Fruit fly (Drosophila melanogaster) whole organism, embryonic: ENCODE data around the gene Desi.

ENCODE experiments used
- Adf1 ChIP-seq: fragments of 200-800 bp; sonication (Bioruptor generic); IDR thresholded peaks from 2 replicates; pipeline ENCODE4 v1.3.6; 2022; ENCODE audit warnings: missing biosample characterization, missing genetic modification characterization
- BEAF-32 ChIP-seq: fragments of 200-800 bp; sonication (Bioruptor generic); optimal IDR thresholded peaks from 3 replicates; lab custom pipeline; 2017; ENCODE audit warnings: missing biosample characterization, missing genetic modification characterization, mild to moderate bottlenecking, moderate library complexity, missing genetic modification reagents
- CG10267 ChIP-seq: fragments of 200-800 bp; sonication (Bioruptor generic); optimal IDR thresholded peaks from 2 replicates; lab custom pipeline; 2018; ENCODE audit warnings: missing biosample characterization, mild to moderate bottlenecking, missing genetic modification characterization, moderate library complexity
- CG10274 ChIP-seq: fragments of 200-800 bp; sonication (Bioruptor generic); optimal IDR thresholded peaks from 3 replicates; lab custom pipeline; 2017; ENCODE audit warnings: missing biosample characterization, mild to moderate bottlenecking, missing genetic modification characterization
- CG10979 ChIP-seq: fragments of 200-800 bp; sonication (Bioruptor generic); optimal IDR thresholded peaks from 2 replicates; lab custom pipeline; 2018; ENCODE audit warnings: missing biosample characterization, mild to moderate bottlenecking, missing genetic modification characterization, moderate library complexity
- CG11504 ChIP-seq: fragments of 200-800 bp; sonication (Bioruptor generic); optimal IDR thresholded peaks from 3 replicates; lab custom pipeline; 2019; ENCODE audit warnings: missing biosample characterization, mild to moderate bottlenecking, missing genetic modification characterization, moderate library complexity
- CG11695 ChIP-seq: fragments of 200-800 bp; sonication (Bioruptor generic); IDR thresholded peaks from 3 replicates; pipeline ENCODE4 v1.3.6; 2022; ENCODE audit warnings: missing biosample characterization, missing genetic modification characterization
- CG12219 ChIP-seq: fragments of 200-800 bp; sonication (Bioruptor generic); optimal IDR thresholded peaks from 3 replicates; lab custom pipeline; 2018; ENCODE audit warnings: missing biosample characterization, mild to moderate bottlenecking, missing genetic modification characterization
- CG12391 ChIP-seq: fragments of 200-800 bp; sonication (Bioruptor generic); optimal IDR thresholded peaks from 3 replicates; lab custom pipeline; 2018; ENCODE audit warnings: missing biosample characterization, mild to moderate bottlenecking, missing genetic modification characterization, moderate library complexity
- CG13123 ChIP-seq: fragments of 200-800 bp; sonication (Bioruptor generic); optimal IDR thresholded peaks from 2 replicates; lab custom pipeline; 2016; ENCODE audit warnings: missing biosample characterization, missing genetic modification characterization
- CG13894 ChIP-seq: fragments of 200-800 bp; sonication (Bioruptor generic); optimal IDR thresholded peaks from 3 replicates; lab custom pipeline; 2018; ENCODE audit warnings: missing biosample characterization, mild to moderate bottlenecking, missing genetic modification characterization, moderate library complexity
- CG15073 ChIP-seq: fragments of 200-800 bp; sonication (Bioruptor generic); optimal IDR thresholded peaks from 2 replicates; lab custom pipeline; 2016; ENCODE audit warnings: missing biosample characterization, missing genetic modification characterization
- CG16779 ChIP-seq: fragments of 200-800 bp; sonication (Bioruptor generic); IDR thresholded peaks from 2 replicates; pipeline ENCODE4 v1.3.6; 2022; ENCODE audit warnings: missing biosample characterization, missing genetic modification characterization
- CG16863 ChIP-seq: fragments of 200-800 bp; sonication (Bioruptor generic); optimal IDR thresholded peaks from 3 replicates; lab custom pipeline; 2016; ENCODE audit warnings: missing biosample characterization, missing genetic modification characterization
- CG17385 ChIP-seq: fragments of 200-800 bp; sonication (Bioruptor generic); optimal IDR thresholded peaks from 3 replicates; lab custom pipeline; 2018; ENCODE audit warnings: missing biosample characterization, mild to moderate bottlenecking, missing genetic modification characterization
- CG17912 ChIP-seq: fragments of 200-800 bp; sonication (Bioruptor generic); optimal IDR thresholded peaks from 2 replicates; lab custom pipeline; 2018; ENCODE audit warnings: missing biosample characterization, mild to moderate bottlenecking, missing genetic modification characterization
- CG2116 ChIP-seq: fragments of 200-800 bp; sonication (Bioruptor generic); optimal IDR thresholded peaks from 3 replicates; lab custom pipeline; 2018; ENCODE audit warnings: missing biosample characterization, mild to moderate bottlenecking, missing genetic modification characterization
- CG2120 ChIP-seq: fragments of 200-800 bp; sonication (Bioruptor generic); optimal IDR thresholded peaks from 3 replicates; lab custom pipeline; 2016; ENCODE audit warnings: missing biosample characterization, missing genetic modification characterization
- CG30403 ChIP-seq: fragments of 200-800 bp; sonication (Bioruptor generic); optimal IDR thresholded peaks from 3 replicates; lab custom pipeline; 2016; ENCODE audit warnings: missing biosample characterization, missing genetic modification characterization
- CG32767 ChIP-seq: fragments of 200-800 bp; sonication (Bioruptor generic); IDR thresholded peaks from 2 replicates; pipeline ENCODE4 v1.3.6; 2022; ENCODE audit warnings: missing biosample characterization, missing genetic modification characterization
- CG3281 ChIP-seq: fragments of 200-800 bp; sonication (Bioruptor generic); optimal IDR thresholded peaks from 3 replicates; lab custom pipeline; 2017; ENCODE audit warnings: missing biosample characterization, mild to moderate bottlenecking, missing genetic modification characterization
- CG3847 ChIP-seq: fragments of 200-800 bp; sonication (Bioruptor generic); IDR thresholded peaks from 2 replicates; pipeline ENCODE4 v1.3.6; 2022; ENCODE audit warnings: missing biosample characterization, missing genetic modification characterization
- CG4328 ChIP-seq: fragments of 200-800 bp; sonication (Bioruptor generic); optimal IDR thresholded peaks from 3 replicates; lab custom pipeline; 2017; ENCODE audit warnings: missing biosample characterization, missing genetic modification reagents, missing genetic modification characterization
- CG6813 ChIP-seq: fragments of 200-800 bp; sonication (Bioruptor generic); optimal IDR thresholded peaks from 2 replicates; lab custom pipeline; 2017; ENCODE audit warnings: missing biosample characterization, missing genetic modification characterization, mild to moderate bottlenecking, moderate library complexity, missing genetic modification reagents
- CG7786 ChIP-seq: fragments of 200-800 bp; sonication (Bioruptor generic); optimal IDR thresholded peaks from 2 replicates; lab custom pipeline; 2016; ENCODE audit warnings: missing biosample characterization, missing genetic modification characterization
- CHES-1-like ChIP-seq: fragments of 200-800 bp; sonication (Bioruptor generic); optimal IDR thresholded peaks from 2 replicates; lab custom pipeline; 2016; ENCODE audit warnings: missing biosample characterization, missing genetic modification characterization
- CrebB ChIP-seq: fragments of 200-800 bp; sonication (Bioruptor generic); optimal IDR thresholded peaks from 3 replicates; lab custom pipeline; 2018; ENCODE audit warnings: missing biosample characterization, mild to moderate bottlenecking, missing genetic modification characterization
- Dp ChIP-seq: fragments of 200-800 bp; sonication (Bioruptor generic); optimal IDR thresholded peaks from 2 replicates; lab custom pipeline; 2018; ENCODE audit warnings: missing biosample characterization, mild to moderate bottlenecking, missing genetic modification characterization, moderate library complexity
- Fer3 ChIP-seq: fragments of 200-800 bp; sonication (Bioruptor generic); optimal IDR thresholded peaks from 2 replicates; lab custom pipeline; 2018; ENCODE audit warnings: missing biosample characterization, mild to moderate bottlenecking, missing genetic modification characterization, moderate library complexity
- Neu2 ChIP-seq: fragments of 200-800 bp; sonication (Bioruptor generic); optimal IDR thresholded peaks from 3 replicates; lab custom pipeline; 2016; ENCODE audit warnings: missing biosample characterization, missing genetic modification characterization, borderline replicate concordance
- Nf-YC ChIP-seq: fragments of 200-800 bp; optimal IDR thresholded peaks from 3 replicates; lab custom pipeline; 2019; ENCODE audit warnings: missing biosample characterization, mild to moderate bottlenecking, missing genetic modification characterization, moderate library complexity
- Pdp1 ChIP-seq, 2 experiments: fragments of 200-800 bp; sonication (Bioruptor generic); optimal IDR thresholded peaks; 3 replicates each; lab custom pipeline; 2016; ENCODE audit warnings: missing biosample characterization in 2 of 2, missing genetic modification characterization in 2 of 2, mild to moderate bottlenecking in 1 of 2, moderate library complexity in 1 of 2
- YL-1 ChIP-seq: fragments of 200-800 bp; sonication (Bioruptor generic); optimal IDR thresholded peaks from 3 replicates; lab custom pipeline; 2017; ENCODE audit warnings: missing biosample characterization, mild to moderate bottlenecking, missing genetic modification characterization
- aop ChIP-seq: fragments of 200-800 bp; sonication (Bioruptor generic); IDR thresholded peaks from 2 replicates; pipeline ENCODE4 v1.3.6; 2022; ENCODE audit warnings: missing biosample characterization, missing genetic modification characterization
- chinmo ChIP-seq: fragments of 200-800 bp; sonication (Bioruptor generic); IDR thresholded peaks from 4 replicates; pipeline ENCODE4 v1.3.6; 2022; ENCODE audit warnings: missing biosample characterization, missing genetic modification characterization; ENCODE audit not compliant: partially characterized antibody
- corto ChIP-seq: fragments of 200-800 bp; sonication (Bioruptor generic); optimal IDR thresholded peaks from 2 replicates; lab custom pipeline; 2016; ENCODE audit warnings: missing biosample characterization, mild to moderate bottlenecking, missing genetic modification characterization, moderate library complexity
- fru ChIP-seq: fragments of >200 bp; optimal IDR thresholded peaks from 2 replicates; lab custom pipeline; 2017
- gce ChIP-seq: fragments of 200-800 bp; sonication (Bioruptor generic); IDR thresholded peaks from 3 replicates; pipeline ENCODE4 v1.3.6; 2022; ENCODE audit warnings: missing biosample characterization, missing genetic modification characterization
- her ChIP-seq: fragments of 200-800 bp; sonication (Bioruptor generic); optimal IDR thresholded peaks from 2 replicates; lab custom pipeline; 2016; ENCODE audit warnings: missing biosample characterization, missing genetic modification characterization
- lilli ChIP-seq: fragments of 200-800 bp; sonication (Bioruptor generic); optimal IDR thresholded peaks from 3 replicates; lab custom pipeline; 2016; ENCODE audit warnings: missing biosample characterization, missing genetic modification characterization
- luna ChIP-seq: fragments of 200-800 bp; sonication (Bioruptor generic); optimal IDR thresholded peaks from 2 replicates; lab custom pipeline; 2016; ENCODE audit warnings: missing biosample characterization, missing genetic modification characterization
- mam ChIP-seq: fragments of 200-800 bp; sonication (Bioruptor generic); optimal IDR thresholded peaks from 3 replicates; lab custom pipeline; 2016; ENCODE audit warnings: missing biosample characterization, missing genetic modification characterization
- pfk ChIP-seq: fragments of 200-800 bp; sonication (Bioruptor generic); optimal IDR thresholded peaks from 2 replicates; lab custom pipeline; 2018; ENCODE audit warnings: missing biosample characterization, mild to moderate bottlenecking, missing genetic modification characterization, moderate library complexity
- pros ChIP-seq: fragments of 200-800 bp; sonication (Bioruptor generic); optimal IDR thresholded peaks from 3 replicates; lab custom pipeline; 2019; ENCODE audit warnings: missing biosample characterization, mild to moderate bottlenecking, missing genetic modification characterization, moderate library complexity
- pum ChIP-seq: fragments of 200-800 bp; sonication (Bioruptor generic); optimal IDR thresholded peaks from 2 replicates; lab custom pipeline; 2016; ENCODE audit warnings: missing biosample characterization, missing genetic modification characterization
- rib ChIP-seq: fragments of 200-800 bp; sonication (Bioruptor generic); IDR thresholded peaks from 2 replicates; pipeline ENCODE4 v1.3.6; 2022; ENCODE audit warnings: missing biosample characterization, missing genetic modification characterization
- ro ChIP-seq: fragments of 200-800 bp; sonication (Bioruptor generic); IDR thresholded peaks from 2 replicates; pipeline ENCODE4 v1.3.6; 2022; ENCODE audit warnings: missing biosample characterization, missing genetic modification characterization
- sens ChIP-seq: fragments of 200-800 bp; sonication (Bioruptor generic); peaks from one replicate; lab custom pipeline; 2016; ENCODE audit warnings: missing biosample characterization, missing genetic modification characterization
- slbo ChIP-seq: fragments of 200-800 bp; sonication (Bioruptor generic); IDR thresholded peaks from 2 replicates; pipeline ENCODE4 v1.3.6; 2022; ENCODE audit warnings: missing biosample characterization, missing genetic modification characterization
- sr ChIP-seq: fragments of 200-800 bp; sonication (Bioruptor generic); IDR thresholded peaks from 3 replicates; pipeline ENCODE4 v1.3.6; 2022; ENCODE audit warnings: missing biosample characterization, missing genetic modification characterization
- vvl ChIP-seq: fragments of 200-800 bp; sonication (Bioruptor generic); IDR thresholded peaks from 2 replicates; pipeline ENCODE4 v1.3.6; 2022; ENCODE audit warnings: missing biosample characterization, missing genetic modification characterization
- wor ChIP-seq: fragments of 200-800 bp; sonication (Bioruptor generic); IDR thresholded peaks from 2 replicates; pipeline ENCODE4 v1.3.6; 2022; ENCODE audit warnings: missing biosample characterization, missing genetic modification characterization

Desi gene

dm6 chr3R:10788186-10788585 lies 8.8 kb downstream of the Desi start, which contains the start of the genes Art1 and Mcm5 (continued):
- TF ChIP-seq CG13123: peak; percentile 12
- no peak for TF ChIP-seq gce
- no peak for TF ChIP-seq CG10274 (GFP tag; lab: Kevin White, UChicago)
- TF ChIP-seq Nf-YC: no peak
- peak; percentile 37 for TF ChIP-seq CG16863 (GFP tag; lab: Kevin White, UChicago)
- TF ChIP-seq CG7786 (GFP tag; lab: Kevin White, UChicago): peak; percentile 47
- TF ChIP-seq CG3847 (GFP tag; lab: Robert Waterston, UW): peak; percentile 62
- TF ChIP-seq CG10267 (tag; lab: Kevin White, UChicago): peak; percentile 98
- peak; percentile 85 for TF ChIP-seq sens (GFP tag; lab: Kevin White, UChicago)
- no peak for TF ChIP-seq CG6813
- TF ChIP-seq CG11695: no peak
- TF ChIP-seq mam (GFP tag; lab: Kevin White, UChicago): peak; percentile 52
- TF ChIP-seq sr: no peak
- TF ChIP-seq YL-1 (GFP tag; lab: Kevin White, UChicago): peak; percentile 64
- no peak for TF ChIP-seq ro (GFP tag; lab: Robert Waterston, UW)
- peak in 1 of 2 experiments; percentile 49 for TF ChIP-seq Pdp1 (GFP tag; optimal IDR thresholded peaks at IDR 0.05; lab: Kevin White, UChicago)
- no peak for TF ChIP-seq CG32767 (GFP tag; lab: Robert Waterston, UW)
- TF ChIP-seq CG16779 (GFP tag; lab: Robert Waterston, UW): no peak
- peak; percentile 74 for TF ChIP-seq CHES-1-like (GFP tag; lab: Kevin White, UChicago)
- peak; percentile 51 for TF ChIP-seq CG12391
- TF ChIP-seq CG4328 (GFP tag; lab: Kevin White, UChicago): no peak
- TF ChIP-seq Neu2 (GFP tag; lab: Kevin White, UChicago): no peak
- TF ChIP-seq fru (lab: Kevin White, UChicago): no peak
- TF ChIP-seq CG30403 (GFP tag; lab: Kevin White, UChicago): peak; percentile 67
- no peak for TF ChIP-seq CG13894
- TF ChIP-seq CG2116 (GFP tag; lab: Kevin White, UChicago): peak; percentile 79
- TF ChIP-seq chinmo (GFP tag; lab: Robert Waterston, UW): 0 out of 4 replicates have a peak, but pooled peaks have one; percentile 73
- no peak for TF ChIP-seq pfk (GFP tag; lab: Kevin White, UChicago)
- TF ChIP-seq aop: no peak
- no peak for TF ChIP-seq vvl (GFP tag; lab: Robert Waterston, UW)
- no peak for TF ChIP-seq CrebB
- no peak for TF ChIP-seq CG11504 (tag; lab: Kevin White, UChicago)
- no peak for TF ChIP-seq CG12219
- peak; percentile 99 for TF ChIP-seq BEAF-32 (GFP tag; lab: Kevin White, UChicago)
- peak; percentile 2 for TF ChIP-seq CG17385 (GFP tag; lab: Kevin White, UChicago)
- peak; percentile 24; the same call in 1 of the 2 replicates for TF ChIP-seq slbo (GFP tag; lab: Robert Waterston, UW)
- no peak for TF ChIP-seq corto
- no peak for TF ChIP-seq luna (GFP tag; lab: Kevin White, UChicago)
- peak; percentile 19 for TF ChIP-seq CG10979 (tag; lab: Kevin White, UChicago)
- no peak for TF ChIP-seq CG3281 (GFP tag; lab: Kevin White, UChicago)
- TF ChIP-seq Adf1 (GFP tag; lab: Robert Waterston, UW): no peak
- TF ChIP-seq pum (GFP tag; lab: Kevin White, UChicago): peak; percentile 17
- TF ChIP-seq Dp (GFP tag; lab: Kevin White, UChicago): peak; percentile 77
- TF ChIP-seq lilli (GFP tag; lab: Kevin White, UChicago): peak; percentile 66
- no peak for TF ChIP-seq CG17912
- TF ChIP-seq wor: no peak
- no peak for TF ChIP-seq rib (GFP tag; lab: Robert Waterston, UW)
- TF ChIP-seq Fer3 (tag; lab: Kevin White, UChicago): no peak
- TF ChIP-seq CG15073 (GFP tag; lab: Kevin White, UChicago): no peak
- no peak for TF ChIP-seq pros
- peak; percentile 68 for TF ChIP-seq CG2120
- TF ChIP-seq her (GFP tag; lab: Kevin White, UChicago): no peak
